Fruit fly (Drosophila melanogaster) whole organism, embryonic: ENCODE data around the gene mus302.

Source experiments
- Asciz ChIP-seq: fragments of 200-800 bp; sonication (Bioruptor generic); optimal IDR thresholded peaks from 2 replicates; lab custom pipeline; 2017; ENCODE audit warnings: missing biosample characterization, mild to moderate bottlenecking, missing genetic modification characterization, missing genetic modification reagents
- Bdp1 ChIP-seq: fragments of 200-800 bp; sonication (Bioruptor generic); optimal IDR thresholded peaks from 3 replicates; lab custom pipeline; 2016; ENCODE audit warnings: missing biosample characterization, missing genetic modification characterization
- Blimp-1 ChIP-seq: fragments of 200-800 bp; sonication (Bioruptor generic); optimal IDR thresholded peaks from 3 replicates; lab custom pipeline; 2018; ENCODE audit warnings: missing biosample characterization, missing genetic modification characterization, mild to moderate bottlenecking, moderate library complexity, missing genetic modification reagents
- CG11456 ChIP-seq: fragments of 200-800 bp; sonication (Bioruptor generic); IDR thresholded peaks from 3 replicates; pipeline ENCODE4 v1.3.6; 2022; ENCODE audit warnings: missing biosample characterization, missing genetic modification characterization
- CG17359 ChIP-seq: fragments of 200-800 bp; sonication (Bioruptor generic); optimal IDR thresholded peaks from 3 replicates; lab custom pipeline; 2018; ENCODE audit warnings: missing biosample characterization, mild to moderate bottlenecking, missing genetic modification characterization, moderate library complexity
- CG2202 ChIP-seq: fragments of 200-800 bp; sonication (Bioruptor generic); optimal IDR thresholded peaks from 2 replicates; lab custom pipeline; 2018; ENCODE audit warnings: missing biosample characterization, mild to moderate bottlenecking, missing genetic modification characterization
- CG30020 ChIP-seq: fragments of 200-800 bp; optimal IDR thresholded peaks from 2 replicates; lab custom pipeline; 2019; ENCODE audit warnings: missing biosample characterization, mild to moderate bottlenecking, missing genetic modification characterization, moderate library complexity
- CG3281 ChIP-seq: fragments of 200-800 bp; sonication (Bioruptor generic); optimal IDR thresholded peaks from 3 replicates; lab custom pipeline; 2017; ENCODE audit warnings: missing biosample characterization, mild to moderate bottlenecking, missing genetic modification characterization
- CG4707 ChIP-seq: fragments of 200-800 bp; sonication (Bioruptor generic); optimal IDR thresholded peaks from 2 replicates; lab custom pipeline; 2018; ENCODE audit warnings: missing biosample characterization, mild to moderate bottlenecking, missing genetic modification characterization, moderate library complexity
- CG4730 ChIP-seq: fragments of 200-800 bp; sonication (Bioruptor generic); IDR thresholded peaks from 2 replicates; pipeline ENCODE4 v1.3.6; 2022; ENCODE audit warnings: missing biosample characterization, missing genetic modification characterization
- CG5180 ChIP-seq: fragments of 200-800 bp; sonication (Bioruptor generic); optimal IDR thresholded peaks from 3 replicates; lab custom pipeline; 2017; ENCODE audit warnings: missing biosample characterization, missing genetic modification characterization, mild to moderate bottlenecking, moderate library complexity, missing genetic modification reagents
- CG5245 ChIP-seq: fragments of 200-800 bp; sonication (Bioruptor generic); optimal IDR thresholded peaks from 3 replicates; lab custom pipeline; 2016; ENCODE audit warnings: missing biosample characterization, missing genetic modification characterization
- CG6683 ChIP-seq: fragments of 200-800 bp; sonication (Bioruptor generic); optimal IDR thresholded peaks from 2 replicates; lab custom pipeline; 2017; ENCODE audit warnings: missing biosample characterization, mild to moderate bottlenecking, missing genetic modification characterization, missing genetic modification reagents
- CG7271 ChIP-seq: fragments of 200-800 bp; sonication (Bioruptor generic); optimal IDR thresholded peaks from 2 replicates; lab custom pipeline; 2018; ENCODE audit warnings: missing biosample characterization, mild to moderate bottlenecking, missing genetic modification characterization, moderate library complexity
- CG7372 ChIP-seq: fragments of 200-800 bp; sonication (Bioruptor generic); IDR thresholded peaks from 2 replicates; pipeline ENCODE4 v1.3.6; 2022; ENCODE audit warnings: missing biosample characterization, missing genetic modification characterization
- CG7556 ChIP-seq: fragments of 200-800 bp; sonication (Bioruptor generic); optimal IDR thresholded peaks from 2 replicates; lab custom pipeline; 2017; ENCODE audit warnings: missing biosample characterization, mild to moderate bottlenecking, missing genetic modification characterization
- CG7839 ChIP-seq: fragments of 200-800 bp; sonication (Bioruptor generic); optimal IDR thresholded peaks from 3 replicates; lab custom pipeline; 2018; ENCODE audit warnings: missing biosample characterization, mild to moderate bottlenecking, missing genetic modification characterization, moderate library complexity
- CG9932 ChIP-seq: fragments of 200-800 bp; sonication (Bioruptor generic); IDR thresholded peaks from 2 replicates; pipeline ENCODE4 v1.3.6; 2022; ENCODE audit warnings: missing biosample characterization, missing genetic modification characterization
- Dek ChIP-seq: fragments of 200-800 bp; sonication (Bioruptor generic); optimal IDR thresholded peaks from 3 replicates; lab custom pipeline; 2019; ENCODE audit warnings: missing biosample characterization, mild to moderate bottlenecking, missing genetic modification characterization, moderate library complexity
- Dfd ChIP-seq, 2 experiments: fragments of >200 bp; optimal IDR thresholded peaks; 2 replicates each; lab custom pipeline; 2017; ENCODE audit warnings: missing biosample characterization in 2 of 2, missing genetic modification characterization in 2 of 2
- Drgx ChIP-seq: fragments of 200-800 bp; sonication (Bioruptor generic); IDR thresholded peaks from 2 replicates; pipeline ENCODE4 v1.3.6; 2022; ENCODE audit warnings: missing biosample characterization, missing genetic modification characterization
- ERR ChIP-seq: fragments of 200-800 bp; sonication (Bioruptor generic); optimal IDR thresholded peaks from 2 replicates; lab custom pipeline; 2016; ENCODE audit warnings: missing biosample characterization, missing genetic modification characterization
- Ets97D ChIP-seq: fragments of 200-800 bp; sonication (Bioruptor generic); optimal IDR thresholded peaks from 3 replicates; lab custom pipeline; 2016; ENCODE audit warnings: missing biosample characterization, missing genetic modification characterization
- HLH54F ChIP-seq: fragments of 200-800 bp; sonication (Bioruptor generic); optimal IDR thresholded peaks from 3 replicates; lab custom pipeline; 2016; ENCODE audit warnings: missing biosample characterization, missing genetic modification characterization
- Lpt ChIP-seq: fragments of >200 bp; optimal IDR thresholded peaks from 2 replicates; lab custom pipeline; 2018; ENCODE audit warnings: missing biosample characterization, missing genetic modification characterization
- MESR4 ChIP-seq: fragments of 200-800 bp; sonication (Bioruptor generic); optimal IDR thresholded peaks from 2 replicates; lab custom pipeline; 2018; ENCODE audit warnings: missing biosample characterization, mild to moderate bottlenecking, missing genetic modification characterization, moderate library complexity
- NfI ChIP-seq: fragments of 200-800 bp; sonication (Bioruptor generic); optimal IDR thresholded peaks from 3 replicates; lab custom pipeline; 2018; ENCODE audit warnings: missing biosample characterization, mild to moderate bottlenecking, missing genetic modification characterization, moderate library complexity
- Pdp1 ChIP-seq, 2 experiments: fragments of 200-800 bp; sonication (Bioruptor generic); optimal IDR thresholded peaks; 3 replicates each; lab custom pipeline; 2016; ENCODE audit warnings: missing biosample characterization in 2 of 2, missing genetic modification characterization in 2 of 2, mild to moderate bottlenecking in 1 of 2, moderate library complexity in 1 of 2
- YL-1 ChIP-seq: fragments of 200-800 bp; sonication (Bioruptor generic); optimal IDR thresholded peaks from 3 replicates; lab custom pipeline; 2017; ENCODE audit warnings: missing biosample characterization, mild to moderate bottlenecking, missing genetic modification characterization
- abd-A ChIP-seq: fragments of 200-800 bp; sonication (Bioruptor generic); optimal IDR thresholded peaks from 3 replicates; lab custom pipeline; 2019; ENCODE audit warnings: missing biosample characterization, mild to moderate bottlenecking, missing genetic modification characterization, moderate library complexity
- ara ChIP-seq: fragments of 200-800 bp; sonication (Bioruptor generic); IDR thresholded peaks from 2 replicates; pipeline ENCODE4 v1.3.6; 2022; ENCODE audit warnings: missing biosample characterization, missing genetic modification characterization
- chinmo ChIP-seq: fragments of 200-800 bp; sonication (Bioruptor generic); IDR thresholded peaks from 4 replicates; pipeline ENCODE4 v1.3.6; 2022; ENCODE audit warnings: missing biosample characterization, missing genetic modification characterization; ENCODE audit not compliant: partially characterized antibody
- chn ChIP-seq: fragments of 200-800 bp; sonication (Bioruptor generic); optimal IDR thresholded peaks from 2 replicates; lab custom pipeline; 2016; ENCODE audit warnings: missing biosample characterization, missing genetic modification characterization
- danr ChIP-seq: fragments of 200-800 bp; sonication (Bioruptor generic); IDR thresholded peaks from 2 replicates; pipeline ENCODE4 v1.3.6; 2022; ENCODE audit warnings: missing biosample characterization, missing genetic modification characterization
- emc ChIP-seq: fragments of 200-800 bp; sonication (Bioruptor generic); optimal IDR thresholded peaks from 2 replicates; lab custom pipeline; 2016; ENCODE audit warnings: missing biosample characterization, missing genetic modification characterization
- fd64A ChIP-seq: fragments of 200-800 bp; sonication (Bioruptor generic); optimal IDR thresholded peaks from 3 replicates; lab custom pipeline; 2018; ENCODE audit warnings: missing biosample characterization, mild to moderate bottlenecking, missing genetic modification characterization
- fru ChIP-seq: fragments of >200 bp; optimal IDR thresholded peaks from 2 replicates; lab custom pipeline; 2017
- ftz-f1 ChIP-seq: fragments of 200-800 bp; sonication (Bioruptor generic); optimal IDR thresholded peaks from 2 replicates; lab custom pipeline; 2016; ENCODE audit warnings: missing biosample characterization, missing genetic modification characterization
- gem ChIP-seq: fragments of 200-800 bp; sonication (Bioruptor generic); optimal IDR thresholded peaks from 2 replicates; lab custom pipeline; 2019; ENCODE audit warnings: missing biosample characterization, mild to moderate bottlenecking, missing genetic modification characterization, moderate library complexity
- ham ChIP-seq: fragments of 200-800 bp; sonication (Bioruptor generic); IDR thresholded peaks from 2 replicates; pipeline ENCODE4 v1.3.6; 2022; ENCODE audit warnings: missing biosample characterization, missing genetic modification characterization
- her ChIP-seq: fragments of 200-800 bp; sonication (Bioruptor generic); optimal IDR thresholded peaks from 2 replicates; lab custom pipeline; 2016; ENCODE audit warnings: missing biosample characterization, missing genetic modification characterization
- inv ChIP-seq: fragments of 200-800 bp; sonication (Bioruptor generic); IDR thresholded peaks from 2 replicates; pipeline ENCODE4 v1.3.6; 2022; ENCODE audit warnings: missing biosample characterization, missing genetic modification characterization; ENCODE audit not compliant: partially characterized antibody
- nerfin-2 ChIP-seq: fragments of 200-800 bp; sonication (Bioruptor generic); IDR thresholded peaks from 2 replicates; pipeline ENCODE4 v1.3.6; 2022; ENCODE audit warnings: missing biosample characterization, missing genetic modification characterization; ENCODE audit not compliant: partially characterized antibody
- otp ChIP-seq: fragments of 200-800 bp; sonication (Bioruptor generic); IDR thresholded peaks from 3 replicates; pipeline ENCODE4, ENCODE4 v1.3.6; 2022; ENCODE audit warnings: missing biosample characterization, missing genetic modification characterization
- schlank ChIP-seq: fragments of 200-800 bp; sonication (Bioruptor generic); optimal IDR thresholded peaks from 2 replicates; lab custom pipeline; 2018; ENCODE audit warnings: missing biosample characterization, mild to moderate bottlenecking, missing genetic modification characterization
- seq ChIP-seq: fragments of 200-800 bp; sonication (Bioruptor generic); IDR thresholded peaks from 2 replicates; pipeline ENCODE4 v1.3.6; 2022; ENCODE audit warnings: missing biosample characterization, missing genetic modification characterization
- sob ChIP-seq: fragments of 200-800 bp; sonication (Bioruptor generic); IDR thresholded peaks from 2 replicates; pipeline ENCODE4 v1.3.6; 2022; ENCODE audit warnings: missing biosample characterization, missing genetic modification characterization
- tll ChIP-seq, 2 experiments: fragments of 200-800 bp in 1 of 2; fragments of >200 bp in 1 of 2; sonication (Bioruptor generic) in 1 of 2; optimal IDR thresholded peaks; 2 replicates each; lab custom pipeline; 2017 to 2019; ENCODE audit warnings: missing biosample characterization in 2 of 2, missing genetic modification characterization in 2 of 2, mild to moderate bottlenecking in 1 of 2, moderate library complexity in 1 of 2
- tup ChIP-seq: fragments of 200-800 bp; sonication (Bioruptor generic); optimal IDR thresholded peaks from 2 replicates; lab custom pipeline; 2016; ENCODE audit warnings: missing biosample characterization, mild to moderate bottlenecking, missing genetic modification characterization, moderate library complexity
- wor ChIP-seq: fragments of 200-800 bp; sonication (Bioruptor generic); IDR thresholded peaks from 2 replicates; pipeline ENCODE4 v1.3.6; 2022; ENCODE audit warnings: missing biosample characterization, missing genetic modification characterization

The mus302 gene

dm6 chr3L:16782218-16782763 is 2.8 kb upstream of the mus302 start (continued):
- TF ChIP-seq Asciz (GFP tag; lab: Kevin White, UChicago) = no peak
- TF ChIP-seq CG7556 (GFP tag; lab: Kevin White, UChicago) = peak; percentile 75
- peak; percentile 58 for TF ChIP-seq CG2202
- TF ChIP-seq MESR4 (GFP tag; lab: Kevin White, UChicago) = no peak
- TF ChIP-seq CG3281 = peak; percentile 79
- TF ChIP-seq CG7372 (GFP tag; lab: Robert Waterston, UW) = peak; percentile 34; the same call in 1 of the 2 replicates
- TF ChIP-seq chinmo (GFP tag; lab: Robert Waterston, UW) = no peak
- peak; percentile 50 to 51 for TF ChIP-seq Pdp1 (GFP tag; optimal IDR thresholded peaks at IDR 0.05; lab: Kevin White, UChicago)
- peak; percentile 30 for TF ChIP-seq fd64A
- 0 out of 2 replicates have a peak, but pooled peaks have one; percentile 18 for TF ChIP-seq CG9932 (GFP tag; lab: Robert Waterston, UW)
- TF ChIP-seq ERR (GFP tag; lab: Kevin White, UChicago) = peak; percentile 65
- TF ChIP-seq wor (GFP tag; lab: Robert Waterston, UW) = peak; percentile 38; the same call in 1 of the 2 replicates
- peak; percentile 85 for TF ChIP-seq sob (GFP tag; lab: Robert Waterston, UW)
- TF ChIP-seq CG30020 (tag; lab: Kevin White, UChicago) = no peak
- TF ChIP-seq Drgx (GFP tag; lab: Robert Waterston, UW) = peak; percentile 71
- TF ChIP-seq abd-A (tag; lab: Kevin White, UChicago) = no peak
- no peak for TF ChIP-seq emc
- TF ChIP-seq Lpt (GFP tag; lab: Kevin White, UChicago) = no peak
- TF ChIP-seq inv (GFP tag; lab: Robert Waterston, UW) = no peak
- TF ChIP-seq nerfin-2 = no peak
- peak; percentile 74 for TF ChIP-seq CG4730 (GFP tag; lab: Robert Waterston, UW)
- TF ChIP-seq tup = peak; percentile 40
- peak; percentile 54 for TF ChIP-seq Dek
- peak; percentile 16 for TF ChIP-seq Ets97D (GFP tag; lab: Kevin White, UChicago)
- peak; percentile 33; the same call in 1 of the 2 replicates for TF ChIP-seq danr (GFP tag; lab: Robert Waterston, UW)
- TF ChIP-seq CG6683 (GFP tag; lab: Kevin White, UChicago) = peak; percentile 62
- TF ChIP-seq her = peak; percentile 15
- TF ChIP-seq CG7271 = no peak
- TF ChIP-seq schlank (tag; lab: Kevin White, UChicago) = no peak
- peak; percentile 72; the same call in 1 of the 2 replicates for TF ChIP-seq ara (GFP tag; lab: Robert Waterston, UW)
- TF ChIP-seq otp (GFP tag; lab: Robert Waterston, UW) = no peak
- peak; percentile 63 for TF ChIP-seq seq (GFP tag; lab: Robert Waterston, UW)
- TF ChIP-seq YL-1 = no peak
- peak; percentile 55 for TF ChIP-seq chn (GFP tag; lab: Kevin White, UChicago)
- no peak for TF ChIP-seq Bdp1
- TF ChIP-seq tll (GFP tag; optimal IDR thresholded peaks at IDR 0.05; lab: Kevin White, UChicago) = no peak
- TF ChIP-seq NfI (GFP tag; lab: Kevin White, UChicago) = peak; percentile 51
- peak; percentile 83 for TF ChIP-seq CG7839 (tag; lab: Kevin White, UChicago)
- TF ChIP-seq fru (lab: Kevin White, UChicago) = no peak
- no peak for TF ChIP-seq ftz-f1 (GFP tag; lab: Kevin White, UChicago)
- no peak for TF ChIP-seq Blimp-1
- peak; percentile 70 for TF ChIP-seq CG5245 (GFP tag; lab: Kevin White, UChicago)
- peak; percentile 89 for TF ChIP-seq CG17359 (tag; lab: Kevin White, UChicago)
- no peak for TF ChIP-seq CG11456
- peak; percentile 46 for TF ChIP-seq HLH54F (GFP tag; lab: Kevin White, UChicago)
- no peak for TF ChIP-seq Dfd (GFP tag; optimal IDR thresholded peaks at IDR 0.05; lab: Kevin White, UChicago)
- TF ChIP-seq ham (GFP tag; lab: Robert Waterston, UW) = no peak
- TF ChIP-seq gem (tag; lab: Kevin White, UChicago) = peak; percentile 87
- TF ChIP-seq CG5180 (GFP tag; lab: Kevin White, UChicago) = no peak
- TF ChIP-seq CG4707 (GFP tag; lab: Kevin White, UChicago) = peak; percentile 49
